Fruit fly (Drosophila melanogaster) whole organism, embryonic: ENCODE data around the gene sordd2.

ENCODE experiments used
- Antp ChIP-seq: fragments of 200-800 bp; sonication (Bioruptor generic); optimal IDR thresholded peaks from 3 replicates; lab custom pipeline; 2016; ENCODE audit warnings: missing biosample characterization, missing genetic modification characterization
- Atf-2 ChIP-seq: fragments of 200-800 bp; sonication (Bioruptor generic); optimal IDR thresholded peaks from 2 replicates; lab custom pipeline; 2016; ENCODE audit warnings: missing biosample characterization, missing genetic modification characterization
- BEAF-32 ChIP-seq: fragments of 200-800 bp; sonication (Bioruptor generic); optimal IDR thresholded peaks from 3 replicates; lab custom pipeline; 2017; ENCODE audit warnings: missing biosample characterization, missing genetic modification characterization, mild to moderate bottlenecking, moderate library complexity, missing genetic modification reagents
- Bdp1 ChIP-seq: fragments of 200-800 bp; sonication (Bioruptor generic); optimal IDR thresholded peaks from 3 replicates; lab custom pipeline; 2016; ENCODE audit warnings: missing biosample characterization, missing genetic modification characterization
- Blimp-1 ChIP-seq: fragments of 200-800 bp; sonication (Bioruptor generic); optimal IDR thresholded peaks from 3 replicates; lab custom pipeline; 2018; ENCODE audit warnings: missing biosample characterization, missing genetic modification characterization, mild to moderate bottlenecking, moderate library complexity, missing genetic modification reagents
- CG10321 ChIP-seq: fragments of 200-800 bp; sonication (Bioruptor generic); IDR thresholded peaks from 2 replicates; pipeline ENCODE4 v1.3.6; 2022; ENCODE audit warnings: missing biosample characterization, missing genetic modification characterization
- CG1233 ChIP-seq: fragments of 200-800 bp; sonication (Bioruptor generic); optimal IDR thresholded peaks from 4 replicates; lab custom pipeline; 2018; ENCODE audit warnings: missing biosample characterization, mild to moderate bottlenecking, missing genetic modification characterization
- CG15696 ChIP-seq: fragments of 200-800 bp; sonication (Bioruptor generic); optimal IDR thresholded peaks from 2 replicates; lab custom pipeline; 2019; ENCODE audit warnings: missing biosample characterization, mild to moderate bottlenecking, missing genetic modification characterization, moderate library complexity
- CG17568 ChIP-seq: fragments of 200-800 bp; sonication (Bioruptor generic); optimal IDR thresholded peaks from 2 replicates; lab custom pipeline; 2018; ENCODE audit warnings: missing biosample characterization, mild to moderate bottlenecking, missing genetic modification characterization, moderate library complexity
- CG32772 ChIP-seq: fragments of 200-800 bp; sonication (Bioruptor generic); IDR thresholded peaks from 2 replicates; pipeline ENCODE4 v1.3.6; 2022; ENCODE audit warnings: missing biosample characterization, missing genetic modification characterization
- CG7839 ChIP-seq: fragments of 200-800 bp; sonication (Bioruptor generic); optimal IDR thresholded peaks from 3 replicates; lab custom pipeline; 2018; ENCODE audit warnings: missing biosample characterization, mild to moderate bottlenecking, missing genetic modification characterization, moderate library complexity
- CG7963 ChIP-seq: fragments of 200-800 bp; sonication (Bioruptor generic); IDR thresholded peaks from 3 replicates; pipeline ENCODE4 v1.3.6; 2022; ENCODE audit warnings: missing biosample characterization, missing genetic modification characterization; ENCODE audit not compliant: partially characterized antibody
- CG9932 ChIP-seq: fragments of 200-800 bp; sonication (Bioruptor generic); IDR thresholded peaks from 2 replicates; pipeline ENCODE4 v1.3.6; 2022; ENCODE audit warnings: missing biosample characterization, missing genetic modification characterization
- CTCF ChIP-seq: fragments of 200-800 bp; sonication (Bioruptor generic); optimal IDR thresholded peaks from 2 replicates; lab custom pipeline; 2017; ENCODE audit warnings: missing biosample characterization, mild to moderate bottlenecking, missing genetic modification characterization, moderate library complexity
- Chrac-16 ChIP-seq: fragments of 200-800 bp; sonication (Bioruptor generic); optimal IDR thresholded peaks from 3 replicates; lab custom pipeline; 2016; ENCODE audit warnings: missing biosample characterization, missing genetic modification characterization
- Dip3 ChIP-seq: fragments of 200-800 bp; sonication (Bioruptor generic); optimal IDR thresholded peaks from 3 replicates; lab custom pipeline; 2016; ENCODE audit warnings: missing biosample characterization, missing genetic modification characterization
- Doc3 ChIP-seq: fragments of 200-800 bp; sonication (Bioruptor generic); IDR thresholded peaks from 3 replicates; pipeline ENCODE4 v1.3.6; 2022; ENCODE audit warnings: missing biosample characterization, missing genetic modification characterization; ENCODE audit not compliant: partially characterized antibody
- Eip74EF ChIP-seq, 2 experiments: fragments of 200-800 bp in 1 of 2; fragments of >200 bp in 1 of 2; sonication (Bioruptor generic) in 1 of 2; optimal IDR thresholded peaks; 2 replicates each; lab custom pipeline; 2017 to 2019; ENCODE audit warnings: missing biosample characterization in 2 of 2, missing genetic modification characterization in 2 of 2, mild to moderate bottlenecking in 1 of 2, moderate library complexity in 1 of 2
- Gug ChIP-seq: fragments of 200-800 bp; sonication (Bioruptor generic); IDR thresholded peaks from 4 replicates; pipeline ENCODE4 v1.3.6; 2022; ENCODE audit warnings: missing biosample characterization, missing genetic modification characterization
- H15 ChIP-seq: fragments of 200-800 bp; sonication (Bioruptor generic); IDR thresholded peaks from 3 replicates; pipeline ENCODE4 v1.3.6; 2022; ENCODE audit warnings: missing biosample characterization, missing genetic modification characterization
- HmgD ChIP-seq: fragments of 200-800 bp; sonication (Bioruptor generic); optimal IDR thresholded peaks from 3 replicates; lab custom pipeline; 2016; ENCODE audit warnings: missing biosample characterization, missing genetic modification characterization
- Myb ChIP-seq: fragments of 200-800 bp; sonication (Bioruptor generic); optimal IDR thresholded peaks from 2 replicates; lab custom pipeline; 2016; ENCODE audit warnings: missing biosample characterization, missing genetic modification characterization
- Optix ChIP-seq: fragments of 200-800 bp; sonication (Bioruptor generic); IDR thresholded peaks from 3 replicates; pipeline ENCODE4 v1.3.6; 2022; ENCODE audit warnings: missing biosample characterization, missing genetic modification characterization
- Pdp1 ChIP-seq, 2 experiments: fragments of 200-800 bp; sonication (Bioruptor generic); optimal IDR thresholded peaks; 3 replicates each; lab custom pipeline; 2016; ENCODE audit warnings: missing biosample characterization in 2 of 2, missing genetic modification characterization in 2 of 2, mild to moderate bottlenecking in 1 of 2, moderate library complexity in 1 of 2
- Rfx ChIP-seq: fragments of 200-800 bp; sonication (Bioruptor generic); IDR thresholded peaks from 2 replicates; pipeline ENCODE4 v1.3.6; 2022; ENCODE audit warnings: missing biosample characterization, missing genetic modification characterization
- Sox100B ChIP-seq: fragments of 200-800 bp; sonication (Bioruptor generic); optimal IDR thresholded peaks from 3 replicates; lab custom pipeline; 2018; ENCODE audit warnings: missing biosample characterization, mild to moderate bottlenecking, missing genetic modification characterization
- Spps ChIP-seq: fragments of 200-800 bp; sonication (Bioruptor generic); optimal IDR thresholded peaks from 2 replicates; lab custom pipeline; 2018; ENCODE audit warnings: missing biosample characterization, mild to moderate bottlenecking, missing genetic modification characterization
- Stat92E ChIP-seq, 3 experiments: fragments of >200 bp in 2 of 3; fragments of 200-800 bp in 1 of 3; sonication (Bioruptor generic) in 1 of 3; optimal IDR thresholded peaks; 2 replicates each; lab custom pipeline; 2017 to 2019; ENCODE audit warnings: missing biosample characterization in 3 of 3, missing genetic modification characterization in 3 of 3, mild to moderate bottlenecking in 1 of 3, moderate library complexity in 1 of 3
- Taf1 ChIP-seq: fragments of 200-800 bp; sonication (Bioruptor generic); IDR thresholded peaks from 2 replicates; pipeline ENCODE4 v1.3.6; 2022; ENCODE audit warnings: missing biosample characterization, missing genetic modification characterization
- Usf ChIP-seq: fragments of 200-800 bp; sonication (Bioruptor generic); optimal IDR thresholded peaks from 2 replicates; lab custom pipeline; 2017; ENCODE audit warnings: missing genotype, missing biosample characterization, missing genetic modification characterization
- Vsx1 ChIP-seq: fragments of 200-800 bp; sonication (Bioruptor generic); optimal IDR thresholded peaks from 2 replicates; lab custom pipeline; 2017; ENCODE audit warnings: missing biosample characterization, mild to moderate bottlenecking, missing genetic modification characterization, missing genetic modification reagents
- bigmax ChIP-seq: fragments of 200-800 bp; sonication (Bioruptor generic); optimal IDR thresholded peaks from 2 replicates; lab custom pipeline; 2018; ENCODE audit warnings: missing biosample characterization, mild to moderate bottlenecking, missing genetic modification characterization
- dan ChIP-seq: fragments of 200-800 bp; sonication (Bioruptor generic); IDR thresholded peaks from 2 replicates; pipeline ENCODE4 v1.3.6; 2022; ENCODE audit warnings: missing biosample characterization, missing genetic modification characterization
- dati ChIP-seq: fragments of 200-800 bp; sonication (Bioruptor generic); IDR thresholded peaks from 2 replicates; pipeline ENCODE4 v1.3.6; 2022; ENCODE audit warnings: missing biosample characterization, missing genetic modification characterization
- dpn ChIP-seq, 2 experiments: fragments of 200-800 bp; sonication (Bioruptor generic); optimal IDR thresholded peaks; 3 replicates each; lab custom pipeline; 2016; ENCODE audit warnings: missing biosample characterization in 2 of 2, missing genetic modification characterization in 2 of 2
- fd102C ChIP-seq: fragments of 200-800 bp; sonication (Bioruptor generic); optimal IDR thresholded peaks from 2 replicates; lab custom pipeline; 2018; ENCODE audit warnings: missing biosample characterization, mild to moderate bottlenecking, missing genetic modification characterization, moderate library complexity
- fru ChIP-seq: fragments of >200 bp; optimal IDR thresholded peaks from 2 replicates; lab custom pipeline; 2017
- gfzf ChIP-seq: fragments of 200-800 bp; sonication (Bioruptor generic); optimal IDR thresholded peaks from 2 replicates; lab custom pipeline; 2016; ENCODE audit warnings: missing biosample characterization, mild to moderate bottlenecking, missing genetic modification characterization, moderate library complexity
- gsb ChIP-seq: fragments of 200-800 bp; sonication (Bioruptor generic); IDR thresholded peaks from 2 replicates; pipeline ENCODE4 v1.3.6; 2022; ENCODE audit warnings: missing biosample characterization, missing genetic modification characterization
- h ChIP-seq: fragments of >200 bp; optimal IDR thresholded peaks from 2 replicates; lab custom pipeline; 2017
- insv ChIP-seq, 2 experiments: fragments of 200-800 bp; sonication (Bioruptor generic); optimal IDR thresholded peaks; 3 replicates each; lab custom pipeline; 2016 to 2018; ENCODE audit warnings: missing biosample characterization in 2 of 2, missing genetic modification characterization in 2 of 2
- kah ChIP-seq: fragments of 200-800 bp; sonication (Bioruptor generic); optimal IDR thresholded peaks from 2 replicates; lab custom pipeline; 2018; ENCODE audit warnings: missing biosample characterization, mild to moderate bottlenecking, missing genetic modification characterization
- pan ChIP-seq, 4 experiments: fragments of >200 bp in 3 of 4; fragments of 200-800 bp in 1 of 4; sonication (Bioruptor generic) in 1 of 4; optimal IDR thresholded peaks in 3 of 4; IDR thresholded peaks in 1 of 4; 2 replicates each; pipeline versions ENCODE4 v1.3.6 to Lab custom; 2017 to 2022; ENCODE audit warnings: missing biosample characterization in 2 of 4, missing genetic modification characterization in 2 of 4, mixed read lengths in 1 of 4
- phol ChIP-seq: fragments of 200-800 bp; sonication (Bioruptor generic); optimal IDR thresholded peaks from 3 replicates; lab custom pipeline; 2018; ENCODE audit warnings: missing biosample characterization, mild to moderate bottlenecking, missing genetic modification characterization, moderate library complexity
- psq ChIP-seq: fragments of 200-800 bp; sonication (Bioruptor generic); optimal IDR thresholded peaks from 2 replicates; lab custom pipeline; 2017; ENCODE audit warnings: missing biosample characterization, missing genetic modification characterization
- ranshi ChIP-seq: fragments of 200-800 bp; sonication (Bioruptor generic); IDR thresholded peaks from 2 replicates; pipeline ENCODE4 v1.3.6; 2022; ENCODE audit warnings: missing biosample characterization, missing genetic modification characterization
- sim ChIP-seq: fragments of 200-800 bp; sonication (Bioruptor generic); IDR thresholded peaks from 2 replicates; pipeline ENCODE4 v1.3.6; 2022; ENCODE audit warnings: missing biosample characterization, missing genetic modification characterization
- sima ChIP-seq: fragments of 200-800 bp; sonication (Bioruptor generic); optimal IDR thresholded peaks from 2 replicates; lab custom pipeline; 2016; ENCODE audit warnings: missing biosample characterization, missing genetic modification characterization
- tio ChIP-seq: fragments of 200-800 bp; sonication (Bioruptor generic); optimal IDR thresholded peaks from 2 replicates; lab custom pipeline; 2017; ENCODE audit warnings: missing biosample characterization, missing genetic modification characterization, inconsistent platforms
- ttk ChIP-seq: fragments of 200-800 bp; sonication (Bioruptor generic); IDR thresholded peaks from 2 replicates; pipeline ENCODE4 v2.1.2; 2022; ENCODE audit warnings: missing biosample characterization, missing genetic modification characterization

sordd2 gene

dm6 chrX:15802880-15803650 is 4.1 kb upstream of the sordd2 start (continued):
- TF ChIP-seq pan (optimal IDR thresholded peaks at IDR 0.05; lab: Kevin White, UChicago) (no peak), pan (GFP tag; optimal IDR thresholded peaks at IDR 0.05 in 1 of 2, IDR thresholded peaks at IDR 0.05 in 1 of 2) (no peak), CG17568 (GFP tag; lab: Kevin White, UChicago) (no peak), Doc3 (peak; percentile 64), Taf1 (GFP tag; lab: Robert Waterston, UW) (no peak), kah (GFP tag; lab: Kevin White, UChicago) (no peak), CG7839 (peak; percentile 18), tio (GFP tag; lab: Kevin White, UChicago) (no peak), Rfx (GFP tag; lab: Robert Waterston, UW) (peak; percentile 56), CTCF (GFP tag; lab: Kevin White, UChicago) (no peak), Bdp1 (GFP tag; lab: Kevin White, UChicago) (no peak), CG1233 (GFP tag; lab: Kevin White, UChicago) (no peak), Dip3 (GFP tag; lab: Kevin White, UChicago) (no peak), Atf-2 (GFP tag; lab: Kevin White, UChicago) (no peak), fru (lab: Kevin White, UChicago) (no peak), gsb (GFP tag; lab: Robert Waterston, UW) (no peak), Myb (GFP tag; lab: Kevin White, UChicago) (no peak), insv (GFP tag; optimal IDR thresholded peaks at IDR 0.05; lab: Kevin White, UChicago) (no peak), Pdp1 (GFP tag; optimal IDR thresholded peaks at IDR 0.05; lab: Kevin White, UChicago) (no peak), Spps (tag; lab: Kevin White, UChicago) (no peak), gfzf (GFP tag; lab: Kevin White, UChicago) (peak; percentile 38), psq (GFP tag; lab: Kevin White, UChicago) (no peak), Blimp-1 (no peak), CG9932 (GFP tag; lab: Robert Waterston, UW) (peak; percentile 62), H15 (no peak), dati (no peak), Sox100B (GFP tag; lab: Kevin White, UChicago) (peak; percentile 20), ranshi (GFP tag; lab: Robert Waterston, UW) (0 out of 2 replicates have a peak, but pooled peaks have one; percentile 3), BEAF-32 (GFP tag; lab: Kevin White, UChicago) (peak; percentile 76), ttk (no peak), bigmax (GFP tag; lab: Kevin White, UChicago) (no peak), Vsx1 (GFP tag; lab: Kevin White, UChicago) (no peak), CG32772 (GFP tag; lab: Robert Waterston, UW) (no peak), Gug (GFP tag; lab: Robert Waterston, UW) (no peak), dan (GFP tag; lab: Robert Waterston, UW) (no peak), dpn (GFP tag; optimal IDR thresholded peaks at IDR 0.05; lab: Kevin White, UChicago) (peak in 1 of 2 experiments; percentile 14), phol (peak; percentile 43), Usf (GFP tag; lab: Kevin White, UChicago) (no peak), HmgD (GFP tag; lab: Kevin White, UChicago) (no peak), CG7963 (0 out of 3 replicates have a peak, but pooled peaks have one; percentile 38), fd102C (GFP tag; lab: Kevin White, UChicago) (no peak), Stat92E (GFP tag; optimal IDR thresholded peaks at IDR 0.05; lab: Kevin White, UChicago) (no peak), CG15696 (tag; lab: Kevin White, UChicago) (no peak), Eip74EF (GFP tag; optimal IDR thresholded peaks at IDR 0.05; lab: Kevin White, UChicago) (no peak), sim (GFP tag; lab: Robert Waterston, UW) (no peak), h (lab: Kevin White, UChicago) (no peak), sima (GFP tag; lab: Kevin White, UChicago) (no peak), Antp (no peak), Chrac-16 (GFP tag; lab: Kevin White, UChicago) (no peak), Optix (GFP tag; lab: Robert Waterston, UW) (no peak), CG10321 (GFP tag; lab: Robert Waterston, UW) (no peak)
